Fruit fly (Drosophila melanogaster) whole organism, wandering third instar larva: ENCODE measurements around the gene Nha1.

Source experiments
- CG32264 ChIP-seq: fragments of 200-800 bp; sonication (Bioruptor generic); optimal IDR thresholded peaks from 2 replicates; lab custom pipeline; 2016; ENCODE audit warnings: missing biosample characterization, missing genetic modification characterization
- GATAd ChIP-seq: sonication (Bioruptor generic); optimal IDR thresholded peaks from 2 replicates; lab custom pipeline; 2016; ENCODE audit warnings: missing biosample characterization, missing genetic modification characterization
- HLH106 ChIP-seq: fragments of 200-800 bp; optimal IDR thresholded peaks from 3 replicates; lab custom pipeline; 2019; ENCODE audit warnings: missing biosample characterization, mild to moderate bottlenecking, missing genetic modification characterization, moderate library complexity
- Myc ChIP-seq: fragments of >200 bp; optimal IDR thresholded peaks from 2 replicates; lab custom pipeline; 2017
- Vsx2 ChIP-seq: fragments of 200-300, 225-300 bp; sonication (Bioruptor generic); optimal IDR thresholded peaks from 2 replicates; lab custom pipeline; 2018; ENCODE audit warnings: missing biosample characterization, missing genetic modification characterization; ENCODE audit not compliant: partially characterized antibody
- h ChIP-seq: fragments of 200-800 bp; sonication (Bioruptor generic); optimal IDR thresholded peaks from 3 replicates; lab custom pipeline; 2016; ENCODE audit warnings: missing biosample characterization, mild to moderate bottlenecking, missing genetic modification characterization
- sage ChIP-seq: fragments of 200-800 bp; sonication (Bioruptor generic); optimal IDR thresholded peaks from 2 replicates; lab custom pipeline; 2016; ENCODE audit warnings: missing biosample characterization, mild to moderate bottlenecking, missing genetic modification characterization
- tai ChIP-seq: sonication (Bioruptor generic); optimal IDR thresholded peaks from 2 replicates; lab custom pipeline; 2016; ENCODE audit warnings: missing biosample characterization, missing genetic modification characterization

DNA sequence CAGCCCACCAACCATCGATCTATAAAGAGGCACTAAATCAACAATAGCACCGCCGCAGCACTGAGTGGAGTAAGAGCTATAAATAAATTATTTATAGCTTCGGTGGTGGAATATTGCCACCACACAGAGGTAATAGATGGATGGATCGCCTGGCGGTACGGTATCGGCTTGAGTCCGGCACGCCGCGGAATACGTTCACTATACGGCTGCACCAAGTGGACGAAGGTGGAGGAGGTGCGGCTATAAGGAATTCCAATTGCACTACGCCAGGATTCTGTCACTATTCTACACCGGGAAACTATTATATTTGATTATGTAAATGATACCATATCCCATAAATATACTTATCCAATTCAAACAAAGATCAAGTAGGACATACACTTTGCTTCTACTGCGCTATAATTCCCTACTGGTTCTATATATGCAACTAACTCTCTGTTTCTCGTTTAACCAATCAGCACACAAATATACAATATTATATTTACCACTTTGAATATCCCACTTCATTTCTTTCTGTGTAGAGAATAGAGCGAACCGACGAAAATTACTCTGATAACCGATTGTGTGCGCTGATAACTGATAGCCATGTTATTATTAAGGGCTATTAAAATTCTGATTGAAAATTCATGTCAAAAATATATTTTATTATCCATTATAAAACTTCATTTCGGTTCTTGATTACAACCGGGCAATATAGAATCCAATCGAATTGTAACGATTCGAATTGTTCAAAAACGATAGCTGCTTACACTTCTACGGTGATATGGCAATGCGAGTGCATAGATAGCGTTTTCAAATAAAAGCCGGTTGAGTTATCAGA lies 50.7 kb downstream of the Nha1 start:
- TF ChIP-seq tai (GFP tag; lab: Kevin White, UChicago) (no peak), Vsx2 (GFP tag; lab: Kevin White, UChicago) (no peak), GATAd (GFP tag; lab: Kevin White, UChicago) (no peak), h (no peak), sage (GFP tag; lab: Kevin White, UChicago) (no peak), HLH106 (no peak), Myc (lab: Kevin White, UChicago) (no peak), CG32264 (GFP tag; lab: Kevin White, UChicago) (no peak)
